Fruit fly (Drosophila melanogaster) whole organism, adult: Measurements from ENCODE around the gene sphe.

Experiments used
- CG14711 ChIP-seq: fragments of 200-800 bp; sonication (Bioruptor generic); optimal IDR thresholded peaks from 2 replicates; lab custom pipeline; 2018; ENCODE audit warnings: missing biosample characterization, mild to moderate bottlenecking, missing genetic modification characterization, moderate library complexity
- CG1620 ChIP-seq: fragments of 200-800 bp; sonication (Bioruptor generic); optimal IDR thresholded peaks from 2 replicates; lab custom pipeline; 2016; ENCODE audit warnings: missing biosample characterization, missing genetic modification characterization
- CG33017 ChIP-seq: fragments of 200-800 bp; sonication (Bioruptor generic); optimal IDR thresholded peaks from 2 replicates; lab custom pipeline; 2018; ENCODE audit warnings: missing biosample characterization, mild to moderate bottlenecking, missing genetic modification characterization, moderate library complexity
- Clk ChIP-seq: fragments of 200-800 bp; sonication (Bioruptor generic); optimal IDR thresholded peaks from 2 replicates; lab custom pipeline; 2017; ENCODE audit warnings: missing biosample characterization, missing genetic modification characterization
- Crg-1 ChIP-seq: fragments of 200-800 bp; sonication (Bioruptor generic); optimal IDR thresholded peaks from 2 replicates; lab custom pipeline; 2016; ENCODE audit warnings: missing biosample characterization, missing genetic modification characterization
- bab1 ChIP-seq: fragments of 200-800 bp; sonication (Bioruptor generic); optimal IDR thresholded peaks from 3 replicates; lab custom pipeline; 2019; ENCODE audit warnings: missing biosample characterization, mild to moderate bottlenecking, missing genetic modification characterization, moderate library complexity
- cic ChIP-seq: fragments of 200-800 bp; sonication (Bioruptor generic); optimal IDR thresholded peaks from 2 replicates; lab custom pipeline; 2017; ENCODE audit warnings: missing biosample characterization, mild to moderate bottlenecking, missing genetic modification characterization, moderate library complexity
- cnc ChIP-seq, 2 experiments: fragments of >200 bp; optimal IDR thresholded peaks; 2 replicates each; lab custom pipeline; 2017
- kay ChIP-seq: fragments of 200-800 bp; sonication (Bioruptor generic); peaks from one replicate; lab custom pipeline; 2016; ENCODE audit warnings: missing biosample characterization, missing genetic modification characterization, borderline replicate concordance
- ovo ChIP-seq: fragments of 200-800 bp; sonication (Bioruptor generic); optimal IDR thresholded peaks from 2 replicates; lab custom pipeline; 2016; ENCODE audit warnings: missing biosample characterization, missing genetic modification characterization
- tj ChIP-seq: fragments of 200-800 bp; sonication (Bioruptor generic); optimal IDR thresholded peaks from 3 replicates; lab custom pipeline; 2017; ENCODE audit warnings: missing biosample characterization, mild to moderate bottlenecking, missing genetic modification characterization, moderate library complexity
- toe ChIP-seq: fragments of 200-800 bp; sonication (Bioruptor generic); optimal IDR thresholded peaks from 2 replicates; lab custom pipeline; 2016; ENCODE audit warnings: missing biosample characterization, missing genetic modification characterization

dm6 chrX:16697882-16698571 is 3.7 kb downstream of the sphe start:
- no peak for TF ChIP-seq Crg-1 (GFP tag; lab: Kevin White, UChicago)
- TF ChIP-seq ovo = no peak
- TF ChIP-seq CG1620 = no peak
- no peak for TF ChIP-seq kay
- no peak for TF ChIP-seq CG33017 (tag; lab: Kevin White, UChicago)
- no peak for TF ChIP-seq CG14711 (tag; lab: Kevin White, UChicago)
- no peak for TF ChIP-seq cnc (optimal IDR thresholded peaks at IDR 0.05; lab: Kevin White, UChicago)
- no peak for TF ChIP-seq toe (GFP tag; lab: Kevin White, UChicago)
- TF ChIP-seq Clk = no peak
- no peak for TF ChIP-seq tj (GFP tag; lab: Kevin White, UChicago)
- TF ChIP-seq bab1 (GFP tag; lab: Kevin White, UChicago) = no peak
- no peak for TF ChIP-seq cic (GFP tag; lab: Kevin White, UChicago)
